Fruit fly (Drosophila melanogaster): ENCODE measurements around the gene Dpck.

Dpck gene

DNA sequence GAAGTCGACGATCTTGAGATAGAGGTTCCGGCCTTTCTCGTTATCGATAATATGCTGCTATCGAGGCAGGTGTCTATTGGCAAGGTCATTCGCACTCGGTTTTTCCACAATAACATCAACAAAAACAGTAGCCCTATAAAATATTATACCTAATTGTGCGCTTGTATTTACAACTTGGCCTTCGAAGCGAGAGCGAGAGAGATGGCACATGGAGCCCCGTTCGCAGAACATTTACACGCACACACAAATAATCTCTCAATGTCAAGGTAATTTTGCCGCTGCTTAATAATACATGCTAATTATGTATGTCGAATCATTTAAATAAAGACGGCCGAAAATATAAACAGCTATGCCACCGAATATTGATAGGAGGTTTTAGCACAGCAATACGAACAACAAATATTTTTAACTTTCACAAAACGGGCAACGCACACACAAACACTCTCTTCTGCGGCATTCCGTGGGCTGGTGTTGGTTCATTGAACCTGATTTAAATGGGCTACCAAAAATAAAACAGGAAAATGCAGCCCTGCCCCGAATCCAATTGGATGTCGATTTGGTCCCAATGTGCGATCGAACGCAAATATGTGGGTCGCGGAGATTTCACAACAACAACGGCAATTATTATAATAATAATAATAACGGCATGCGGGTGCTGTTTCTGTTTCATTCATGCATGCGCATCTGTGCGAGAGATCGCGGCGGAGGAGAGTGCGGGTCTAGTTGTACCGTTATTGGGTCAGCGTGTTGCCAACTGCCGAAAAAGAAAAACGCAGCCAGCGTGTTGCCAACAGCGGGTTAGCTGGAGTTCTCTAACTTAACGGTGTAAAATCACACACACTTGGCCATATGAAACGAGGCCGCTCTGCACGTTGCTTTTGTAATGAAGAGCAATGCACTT is 40.4 kb downstream of the Dpck start:
- TF ChIP-seq tna (GFP tag; IDR thresholded peaks at IDR 0.05; ENCODE audit: partially characterized antibody) (no peak), H15 (GFP tag; IDR thresholded peaks at IDR 0.05) (no peak), Neu2 (GFP tag; optimal IDR thresholded peaks at IDR 0.05; ENCODE audit: borderline replicate concordance) (no peak), Dref (GFP tag; IDR thresholded peaks at IDR 0.05) (no peak), jing (GFP tag; optimal IDR thresholded peaks at IDR 0.05) (no peak), slp2 (GFP tag; optimal IDR thresholded peaks at IDR 0.05) (no peak), Lpt (GFP tag; optimal IDR thresholded peaks at IDR 0.05) (no peak), crp (GFP tag; optimal IDR thresholded peaks at IDR 0.05) (no peak), CG15011 (GFP tag; optimal IDR thresholded peaks at IDR 0.05) (no peak), Gug (GFP tag; IDR thresholded peaks at IDR 0.05) (no peak), sens (GFP tag) (peak; percentile 67), Taf1 (GFP tag; IDR thresholded peaks at IDR 0.05) (no peak), fd3F (GFP tag; optimal IDR thresholded peaks at IDR 0.05) (no peak), chm (GFP tag; IDR thresholded peaks at IDR 0.05) (0 out of 2 replicates have a peak, but pooled peaks have one; percentile 39), CG3995 (GFP tag; optimal IDR thresholded peaks at IDR 0.05) (no peak), CG16815 (GFP tag; optimal IDR thresholded peaks at IDR 0.05) (no peak), CG6683 (GFP tag; optimal IDR thresholded peaks at IDR 0.05) (no peak), Nf-YB (GFP tag; optimal IDR thresholded peaks at IDR 0.05) (peak; percentile 21), vvl (GFP tag; IDR thresholded peaks at IDR 0.05) (peak; percentile 38; the same call in 1 of the 2 replicates), ttk (GFP tag; IDR thresholded peaks at IDR 0.05) (no peak), eyg (GFP tag; optimal IDR thresholded peaks at IDR 0.05) (no peak), CG8359 (GFP tag; optimal IDR thresholded peaks at IDR 0.05; ENCODE audit: borderline replicate concordance) (no peak), Ssrp (tag; optimal IDR thresholded peaks at IDR 0.05) (no peak), CG17186 (GFP tag; optimal IDR thresholded peaks at IDR 0.05) (no peak), croc (GFP tag; conservative IDR thresholded peaks at IDR 0.05) (no peak), tgo (GFP tag; IDR thresholded peaks at IDR 0.05) (no peak; the same call in 2 of the 3 replicates), NFAT (GFP tag; IDR thresholded peaks at IDR 0.05) (no peak), cas (GFP tag; IDR thresholded peaks at IDR 0.05) (no peak), Jarid2 (GFP tag; optimal IDR thresholded peaks at IDR 0.05) (no peak), gcm (GFP tag; optimal IDR thresholded peaks at IDR 0.05) (peak; percentile 99), mirr (GFP tag; optimal IDR thresholded peaks at IDR 0.05) (peak; percentile 76), CG17568 (GFP tag; optimal IDR thresholded peaks at IDR 0.05) (no peak), jumu (GFP tag; optimal IDR thresholded peaks at IDR 0.05) (no peak), CG6813 (GFP tag; optimal IDR thresholded peaks at IDR 0.05) (no peak), Nf-YA (GFP tag; IDR thresholded peaks at IDR 0.05) (no peak), CG17912 (GFP tag; optimal IDR thresholded peaks at IDR 0.05) (no peak), caup (GFP tag; optimal IDR thresholded peaks at IDR 0.05; ENCODE audit: severe bottlenecking) (no peak), Eip74EF (GFP tag; optimal IDR thresholded peaks at IDR 0.05) (no peak), ase (GFP tag; IDR thresholded peaks at IDR 0.05) (no peak), CG4404 (GFP tag; IDR thresholded peaks at IDR 0.05) (no peak), fd96Cb (tag; optimal IDR thresholded peaks at IDR 0.05) (no peak), ems (GFP tag; optimal IDR thresholded peaks at IDR 0.05) (no peak), prd (optimal IDR thresholded peaks at IDR 0.05) (no peak), prd (GFP tag; IDR thresholded peaks at IDR 0.05) (no peak), CG12659 (GFP tag; optimal IDR thresholded peaks at IDR 0.05) (no peak), CG12104 (GFP tag; optimal IDR thresholded peaks at IDR 0.05) (no peak), jigr1 (GFP tag; IDR thresholded peaks at IDR 0.05) (no peak), z (GFP tag; IDR thresholded peaks at IDR 0.05) (no peak), bab2 (GFP tag; optimal IDR thresholded peaks at IDR 0.05) (no peak)

Measured in whole organism, embryonic.